Fruit fly (Drosophila melanogaster): ENCODE measurements around the gene Ugt302K1.
A peak's percentile ranks its signal among the peaks of the same experiment; 100 is the strongest.

DNA sequence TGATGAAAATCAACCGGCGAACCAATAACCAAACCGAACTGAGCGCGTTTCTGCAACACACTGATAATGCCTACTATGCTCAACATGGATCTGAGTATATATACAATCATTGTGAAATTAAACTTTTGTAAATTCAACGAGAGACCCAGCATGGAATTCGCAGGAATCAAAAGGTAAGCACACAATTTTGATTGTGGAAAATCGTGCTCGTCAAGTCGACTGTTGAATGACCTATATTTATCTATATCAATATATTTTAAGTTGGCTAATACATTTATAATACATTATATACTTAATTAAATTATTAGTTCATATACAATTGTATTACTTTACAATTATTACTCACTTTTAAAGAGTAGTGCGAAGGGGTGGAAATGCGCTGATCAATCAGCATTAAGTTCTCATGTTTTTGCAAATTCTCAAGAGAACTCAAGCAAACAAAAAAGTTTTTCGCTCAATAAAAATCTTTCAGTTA, at the start of gene Ugt302K1:
- no peak for TF ChIP-seq fkh (GFP tag; optimal IDR thresholded peaks at IDR 0.05)
- no peak for TF ChIP-seq dac (GFP tag; optimal IDR thresholded peaks at IDR 0.05)
- peak; percentile 58 for TF ChIP-seq dsx (GFP tag; optimal IDR thresholded peaks at IDR 0.05; ENCODE audit: poor library complexity, severe bottlenecking)
- no peak for TF ChIP-seq CG16779 (tag; optimal IDR thresholded peaks at IDR 0.05)
- peak; percentile 63 for TF ChIP-seq topi (GFP tag; optimal IDR thresholded peaks at IDR 0.05)
- TF ChIP-seq Hr4 (GFP tag; optimal IDR thresholded peaks at IDR 0.05): no peak
- peak; percentile 77; the same call in 2 of the 3 replicates for TF ChIP-seq CG6163 (GFP tag; IDR thresholded peaks at IDR 0.05)
- TF ChIP-seq cyc (GFP tag; optimal IDR thresholded peaks at IDR 0.05): peak; percentile 59
- TF ChIP-seq CG10631 (GFP tag; optimal IDR thresholded peaks at IDR 0.05): peak; percentile 57
- TF ChIP-seq CG32006 (GFP tag; optimal IDR thresholded peaks at IDR 0.05): no peak
- TF ChIP-seq Gug (GFP tag; IDR thresholded peaks at IDR 0.05): no peak

Data from whole organism, prepupa.